Worm (Caenorhabditis elegans) whole organism, L2 larva: ENCODE data around the gene Y75B8A.34.

ENCODE experiments used
- C34F6.9 ChIP-seq: fragments of 150-350 bp; optimal IDR thresholded peaks from 2 replicates; lab custom pipeline; 2014; ENCODE audit warnings: missing biosample characterization, missing genetic modification characterization
- F13H6.1 ChIP-seq: sonication (generic microtip); optimal IDR thresholded peaks from 2 replicates; lab custom pipeline; 2016; ENCODE audit warnings: missing genetic modification characterization, missing compliant biosample characterization
- R02D3.7 ChIP-seq: fragments of 150-350 bp; optimal IDR thresholded peaks from 2 replicates; lab custom pipeline; 2014; ENCODE audit warnings: missing biosample characterization, missing genetic modification characterization
- Y55F3AM.14 ChIP-seq: fragments of 200-800 bp; sonication (Bioruptor generic); optimal IDR thresholded peaks from 2 replicates; lab custom pipeline; 2018; ENCODE audit warnings: mild to moderate bottlenecking, missing genetic modification characterization, missing compliant biosample characterization
- ZK546.5 ChIP-seq: sonication (generic microtip); optimal IDR thresholded peaks from 2 replicates; lab custom pipeline; 2017; ENCODE audit warnings: missing biosample characterization, missing genetic modification characterization
- alr-1 ChIP-seq: fragments of 150-350 bp; optimal IDR thresholded peaks from 2 replicates; lab custom pipeline; 2014; ENCODE audit warnings: missing biosample characterization, missing genetic modification characterization
- aly-2 ChIP-seq: fragments of 150-350 bp; optimal IDR thresholded peaks from 2 replicates; lab custom pipeline; 2014; ENCODE audit warnings: missing biosample characterization, missing genetic modification characterization
- ama-1 ChIP-seq: fragments of 150-350 bp; optimal IDR thresholded peaks from 2 replicates; lab custom pipeline; 2018; ENCODE audit warnings: inconsistent platforms
- blmp-1 ChIP-seq: sonication (generic microtip); optimal IDR thresholded peaks from 2 replicates; lab custom pipeline; 2017; ENCODE audit warnings: missing genetic modification characterization, mild to moderate bottlenecking, missing compliant biosample characterization, antibody characterized with exemption, moderate library complexity; ENCODE audit not compliant: insufficient read depth
- ceh-16 ChIP-seq: fragments of 150-350 bp; optimal IDR thresholded peaks from 2 replicates; lab custom pipeline; 2014; ENCODE audit warnings: missing biosample characterization, missing genetic modification characterization
- crh-2 ChIP-seq: sonication (generic microtip); optimal IDR thresholded peaks from 2 replicates; lab custom pipeline; 2017; ENCODE audit warnings: missing biosample characterization, missing genetic modification characterization
- dmd-4 ChIP-seq: sonication (generic microtip); optimal IDR thresholded peaks from 2 replicates; lab custom pipeline; 2017; ENCODE audit warnings: missing biosample characterization, missing genetic modification characterization
- egl-27 ChIP-seq: sonication (generic microtip); optimal IDR thresholded peaks from 3 replicates; lab custom pipeline; 2017; ENCODE audit warnings: missing biosample characterization, missing genetic modification reagents, missing genetic modification characterization
- elt-3 ChIP-seq: sonication (generic microtip); optimal IDR thresholded peaks from 2 replicates; lab custom pipeline; 2017; ENCODE audit warnings: missing biosample characterization, missing genetic modification characterization
- fos-1 ChIP-seq: fragments of 150-350 bp; optimal IDR thresholded peaks from 2 replicates; lab custom pipeline; 2014; ENCODE audit warnings: missing biosample characterization, missing genetic modification characterization
- gmeb-1 ChIP-seq: fragments of 150-350 bp; optimal IDR thresholded peaks from 2 replicates; lab custom pipeline; 2014; ENCODE audit warnings: missing biosample characterization, missing genetic modification characterization
- lin-11 ChIP-seq: fragments of 150-350 bp; sonication (generic microtip); optimal IDR thresholded peaks from 2 replicates; lab custom pipeline; 2014; ENCODE audit warnings: missing biosample characterization, missing genetic modification characterization, inconsistent platforms, mixed read lengths
- lin-13 ChIP-seq: fragments of 150-350 bp; optimal IDR thresholded peaks from 2 replicates; lab custom pipeline; 2014; ENCODE audit warnings: missing biosample characterization, missing genetic modification reagents, missing genetic modification characterization
- lin-39 ChIP-seq: fragments of 150-350 bp; optimal IDR thresholded peaks from 2 replicates; lab custom pipeline; 2014; ENCODE audit warnings: missing biosample characterization, missing genetic modification reagents, missing genetic modification characterization
- mbf-1 ChIP-seq: sonication (generic microtip); optimal IDR thresholded peaks from 2 replicates; lab custom pipeline; 2017; ENCODE audit warnings: missing biosample characterization, missing genetic modification characterization
- nhr-11 ChIP-seq: fragments of 150-350 bp; optimal IDR thresholded peaks from 2 replicates; lab custom pipeline; 2014; ENCODE audit warnings: missing biosample characterization, missing genetic modification characterization
- nhr-12 ChIP-seq: fragments of 150-350 bp; optimal IDR thresholded peaks from 2 replicates; lab custom pipeline; 2014; ENCODE audit warnings: missing biosample characterization, missing genetic modification characterization
- nhr-129 ChIP-seq: fragments of 150-350 bp; optimal IDR thresholded peaks from 2 replicates; lab custom pipeline; 2014; ENCODE audit warnings: missing biosample characterization, missing genetic modification characterization
- nhr-23 ChIP-seq: fragments of 150-350 bp; optimal IDR thresholded peaks from 2 replicates; lab custom pipeline; 2014; ENCODE audit warnings: missing biosample characterization, missing genetic modification reagents, missing genetic modification characterization
- nhr-237 ChIP-seq: fragments of 150-350 bp; optimal IDR thresholded peaks from 2 replicates; lab custom pipeline; 2014; ENCODE audit warnings: missing biosample characterization, missing genetic modification characterization
- nhr-6 ChIP-seq: fragments of 150-350 bp; optimal IDR thresholded peaks from 2 replicates; lab custom pipeline; 2014; ENCODE audit warnings: missing biosample characterization, missing genetic modification characterization
- nhr-77 ChIP-seq: fragments of 150-350 bp; optimal IDR thresholded peaks from 2 replicates; lab custom pipeline; 2014; ENCODE audit warnings: missing biosample characterization, missing genetic modification characterization
- sem-4 ChIP-seq: fragments of 150-350 bp; optimal IDR thresholded peaks from 2 replicates; lab custom pipeline; 2014; ENCODE audit warnings: missing biosample characterization, missing genetic modification reagents, missing genetic modification characterization
- skn-1 ChIP-seq: sonication (generic microtip); optimal IDR thresholded peaks from 2 replicates; lab custom pipeline; 2017; ENCODE audit warnings: missing biosample characterization, missing genetic modification characterization
- sma-3 ChIP-seq: sonication (generic microtip); optimal IDR thresholded peaks from 2 replicates; lab custom pipeline; 2016; ENCODE audit warnings: missing genetic modification reagents, missing genetic modification characterization, missing compliant biosample characterization
- sma-9 ChIP-seq, 2 experiments: fragments of 150-350 bp in 1 of 2; sonication (generic microtip) in 1 of 2; optimal IDR thresholded peaks; 2 replicates each; lab custom pipeline; 2014 to 2016; ENCODE audit warnings: missing genetic modification characterization in 2 of 2, mild to moderate bottlenecking in 1 of 2, missing biosample characterization in 1 of 2, missing compliant biosample characterization in 1 of 2, missing genetic modification reagents in 1 of 2, moderate library complexity in 1 of 2
- snpc-4 ChIP-seq: fragments of 150-350 bp; optimal IDR thresholded peaks from 2 replicates; lab custom pipeline; 2014; ENCODE audit warnings: missing biosample characterization, missing genetic modification characterization
- unc-39 ChIP-seq: fragments of 150-350 bp; optimal IDR thresholded peaks from 2 replicates; lab custom pipeline; 2014; ENCODE audit warnings: missing biosample characterization, missing genetic modification characterization
- unc-55 ChIP-seq: fragments of 150-350 bp; sonication (generic microtip); optimal IDR thresholded peaks from 3 replicates; lab custom pipeline; 2014; ENCODE audit warnings: missing biosample characterization, missing genetic modification reagents, missing genetic modification characterization
- unc-62 ChIP-seq: fragments of 150-350 bp; optimal IDR thresholded peaks from 2 replicates; lab custom pipeline; 2014; ENCODE audit warnings: missing biosample characterization, missing genetic modification reagents, missing genetic modification characterization
- ztf-1 ChIP-seq: fragments of 200-800 bp; sonication (Bioruptor generic); conservative IDR thresholded peaks from 2 replicates; pipeline ENCODE4 v1.3.6; 2022; ENCODE audit warnings: missing genetic modification characterization, missing compliant biosample characterization
- ztf-11 ChIP-seq: sonication (generic microtip); optimal IDR thresholded peaks from 2 replicates; lab custom pipeline; 2017; ENCODE audit warnings: missing biosample characterization, missing genetic modification characterization
- ztf-4 ChIP-seq: fragments of 150-350 bp; optimal IDR thresholded peaks from 2 replicates; lab custom pipeline; 2014; ENCODE audit warnings: missing biosample characterization, missing genetic modification characterization

The Y75B8A.34 gene

ce11 chrIII:12318794-12319193 is 40.6 kb upstream of the Y75B8A.34 start, which contains the start of gene Y75B8A.28:
TSS of gene Y75B8A.28 (plus strand) at chrIII:12319089.
- TF ChIP-seq lin-39 (tag; lab: Kevin White, UChicago) (no peak), skn-1 (tag; lab: Kevin White, UChicago) (peak; percentile 20), ceh-16 (tag; lab: Kevin White, UChicago) (no peak), sma-3 (GFP tag; lab: Kevin White, UChicago) (no peak), F13H6.1 (tag; lab: Kevin White, UChicago) (peak; percentile 6), sma-9 (GFP tag; optimal IDR thresholded peaks at IDR 0.05; lab: Kevin White, UChicago) (peak; percentile 56), sma-9 (tag; optimal IDR thresholded peaks at IDR 0.05; lab: Kevin White, UChicago) (no peak), fos-1 (tag; lab: Kevin White, UChicago) (peak; percentile 100), crh-2 (tag; lab: Kevin White, UChicago) (peak; percentile 26)
- TF ChIP-seq, all 48 proteins: peak for 5

- TF ChIP-seq unc-62 (GFP tag; lab: Kevin White, UChicago) (no peak), crh-2 (tag; lab: Kevin White, UChicago) (peak; percentile 95), gmeb-1 (tag; lab: Kevin White, UChicago) (peak; percentile 49), unc-55 (GFP tag; lab: Kevin White, UChicago) (no peak), egl-27 (tag; lab: Kevin White, UChicago) (no peak), mbf-1 (tag; lab: Kevin White, UChicago) (no peak), sma-9 (GFP tag; optimal IDR thresholded peaks at IDR 0.05; lab: Kevin White, UChicago) (peak; percentile 35), sma-9 (tag; optimal IDR thresholded peaks at IDR 0.05; lab: Kevin White, UChicago) (no peak), sma-3 (GFP tag; lab: Kevin White, UChicago) (peak; percentile 0), fos-1 (tag; lab: Kevin White, UChicago) (peak; percentile 90), C34F6.9 (no peak), F13H6.1 (tag; lab: Kevin White, UChicago) (peak; percentile 25), nhr-129 (tag; lab: Kevin White, UChicago) (peak; percentile 20)
Observed at ce11 chrIII:12325284-12325683, 34.1 kb upstream of the Y75B8A.34 start.

- TF ChIP-seq ztf-4 (tag; lab: Kevin White, UChicago): no peak
- TF ChIP-seq fos-1 (tag; lab: Kevin White, UChicago): peak; percentile 85
- TF ChIP-seq ama-1 (lab: Kevin White, UChicago): no peak
- TF ChIP-seq lin-11: no peak
- TF ChIP-seq ztf-11 (tag; lab: Kevin White, UChicago): no peak
- peak; percentile 20 for TF ChIP-seq crh-2 (tag; lab: Kevin White, UChicago)
- peak; percentile 7 for TF ChIP-seq nhr-129 (tag; lab: Kevin White, UChicago)
- peak; percentile 4 for TF ChIP-seq sma-9 (GFP tag; optimal IDR thresholded peaks at IDR 0.05; lab: Kevin White, UChicago)
- TF ChIP-seq sma-9 (tag; optimal IDR thresholded peaks at IDR 0.05; lab: Kevin White, UChicago): no peak
- TF ChIP-seq, all 48 proteins: peak for 4
Observed at ce11 chrIII:12327528-12327997, 31.8 kb upstream of the Y75B8A.34 start, which contains the start of the genes zip-12 and Y75B8A.63. TSS of gene zip-12 (plus strand) at chrIII:12327914. TSS of gene Y75B8A.63 (plus strand) at chrIII:12327947.

- TF ChIP-seq nhr-6 (tag; lab: Kevin White, UChicago) (no peak), ama-1 (lab: Kevin White, UChicago) (no peak), sma-3 (GFP tag; lab: Kevin White, UChicago) (no peak), ztf-11 (tag; lab: Kevin White, UChicago) (no peak), nhr-237 (no peak), ZK546.5 (tag; lab: Kevin White, UChicago) (no peak), nhr-77 (no peak), elt-3 (tag; lab: Kevin White, UChicago) (no peak), sem-4 (tag; lab: Kevin White, UChicago) (no peak), skn-1 (tag; lab: Kevin White, UChicago) (no peak), lin-13 (GFP tag; lab: Kevin White, UChicago) (no peak), mbf-1 (tag; lab: Kevin White, UChicago) (no peak), Y55F3AM.14 (no peak), ztf-1 (GFP tag; lab: Robert Waterston, UW) (no peak), gmeb-1 (tag; lab: Kevin White, UChicago) (no peak), R02D3.7 (tag; lab: Kevin White, UChicago) (no peak), dmd-4 (tag; lab: Kevin White, UChicago) (no peak), unc-39 (tag; lab: Kevin White, UChicago) (no peak), ztf-4 (tag; lab: Kevin White, UChicago) (no peak)
Observed at ce11 chrIII:12331300-12331699, 28.1 kb upstream of the Y75B8A.34 start.

ce11 chrIII:12333445-12333844 is 25.9 kb upstream of the Y75B8A.34 start, which contains the start of gene zip-1:
TSS of gene zip-1 (plus strand) at chrIII:12333745.
- no peak for TF ChIP-seq skn-1 (tag; lab: Kevin White, UChicago)
- no peak for TF ChIP-seq sma-3 (GFP tag; lab: Kevin White, UChicago)
- TF ChIP-seq sem-4 (tag; lab: Kevin White, UChicago): no peak
- no peak for TF ChIP-seq nhr-12 (tag; lab: Kevin White, UChicago)
- no peak for TF ChIP-seq blmp-1 (tag; lab: Kevin White, UChicago)
- no peak for TF ChIP-seq snpc-4 (tag; lab: Kevin White, UChicago)
- no peak for TF ChIP-seq alr-1 (tag; lab: Kevin White, UChicago)
- no peak for TF ChIP-seq aly-2 (tag; lab: Kevin White, UChicago)
- TF ChIP-seq unc-55 (GFP tag; lab: Kevin White, UChicago): no peak
- TF ChIP-seq ztf-4 (tag; lab: Kevin White, UChicago): no peak
- no peak for TF ChIP-seq ZK546.5 (tag; lab: Kevin White, UChicago)
- no peak for TF ChIP-seq gmeb-1 (tag; lab: Kevin White, UChicago)
- TF ChIP-seq nhr-23 (tag; lab: Kevin White, UChicago): no peak
- TF ChIP-seq nhr-11 (tag; lab: Kevin White, UChicago): no peak
- no peak for TF ChIP-seq lin-13 (GFP tag; lab: Kevin White, UChicago)
- no peak for TF ChIP-seq sma-9 (GFP tag; optimal IDR thresholded peaks at IDR 0.05; lab: Kevin White, UChicago)
- no peak for TF ChIP-seq sma-9 (tag; optimal IDR thresholded peaks at IDR 0.05; lab: Kevin White, UChicago)
- no peak for TF ChIP-seq ceh-16 (tag; lab: Kevin White, UChicago)
